Fruit fly (Drosophila melanogaster): Measurements from ENCODE around the gene CG32365.

The CG32365 gene

dm6 chr3L:7862238-7863022, 6.4 kb upstream of the CG32365 start (continued):
- peak; percentile 94; the same call in 2 of the 4 replicates for TF ChIP-seq chinmo (GFP tag; IDR thresholded peaks at IDR 0.05; ENCODE audit: partially characterized antibody)
- peak; percentile 13 for TF ChIP-seq Atf-2 (GFP tag; optimal IDR thresholded peaks at IDR 0.05)
- 0 out of 3 replicates have a peak, but pooled peaks have one; percentile 6 for TF ChIP-seq Mrtf (GFP tag; IDR thresholded peaks at IDR 0.05)
- TF ChIP-seq CG2199 (GFP tag; IDR thresholded peaks at IDR 0.05) = no peak
- no peak for TF ChIP-seq trem (tag; optimal IDR thresholded peaks at IDR 0.05)
- TF ChIP-seq sd (tag; optimal IDR thresholded peaks at IDR 0.05) = no peak
- no peak for TF ChIP-seq crp (GFP tag; optimal IDR thresholded peaks at IDR 0.05)
- TF ChIP-seq Awh (GFP tag; IDR thresholded peaks at IDR 0.05) = no peak
- no peak for TF ChIP-seq H2.0 (GFP tag; IDR thresholded peaks at IDR 0.05)
- no peak for TF ChIP-seq CG14965 (GFP tag; optimal IDR thresholded peaks at IDR 0.05; ENCODE audit: borderline replicate concordance)
- peak; percentile 20 for TF ChIP-seq sug (tag; optimal IDR thresholded peaks at IDR 0.05)
- peak; percentile 3 for TF ChIP-seq nom (GFP tag; optimal IDR thresholded peaks at IDR 0.05)
- TF ChIP-seq Atf6 (GFP tag; IDR thresholded peaks at IDR 0.05) = no peak
- TF ChIP-seq CG3163 (GFP tag; optimal IDR thresholded peaks at IDR 0.05) = no peak
- TF ChIP-seq eve (GFP tag; optimal IDR thresholded peaks at IDR 0.05) = no peak
- no peak for TF ChIP-seq HLH54F (GFP tag; optimal IDR thresholded peaks at IDR 0.05)
- TF ChIP-seq CG6765 (GFP tag; optimal IDR thresholded peaks at IDR 0.05) = no peak
- TF ChIP-seq pum (GFP tag; optimal IDR thresholded peaks at IDR 0.05) = no peak
- peak; percentile 55 for TF ChIP-seq slbo (GFP tag; IDR thresholded peaks at IDR 0.05)
- TF ChIP-seq fru (optimal IDR thresholded peaks at IDR 0.05) = no peak
- no peak for TF ChIP-seq CG12219 (GFP tag; optimal IDR thresholded peaks at IDR 0.05)
- no peak for TF ChIP-seq CG3065 (GFP tag; optimal IDR thresholded peaks at IDR 0.05)
- peak; percentile 53 for TF ChIP-seq Med (GFP tag)
- no peak for TF ChIP-seq CG6175 (GFP tag; IDR thresholded peaks at IDR 0.05)
- no peak for TF ChIP-seq unc-4 (GFP tag; IDR thresholded peaks at IDR 0.05; ENCODE audit: partially characterized antibody)
- peak; percentile 24; the same call in 1 of the 2 replicates for TF ChIP-seq CG10366 (GFP tag; IDR thresholded peaks at IDR 0.05)
- no peak for TF ChIP-seq dmrt11E (tag; optimal IDR thresholded peaks at IDR 0.05)
- no peak for TF ChIP-seq Tbp (GFP tag; optimal IDR thresholded peaks at IDR 0.05)
- TF ChIP-seq cas (GFP tag; IDR thresholded peaks at IDR 0.05) = no peak
- no peak for TF ChIP-seq CG14860 (GFP tag; IDR thresholded peaks at IDR 0.05; ENCODE audit: partially characterized antibody)
- TF ChIP-seq CG17186 (GFP tag; optimal IDR thresholded peaks at IDR 0.05) = no peak
- no peak for TF ChIP-seq pfk (GFP tag; optimal IDR thresholded peaks at IDR 0.05)
- TF ChIP-seq Mad (GFP tag; optimal IDR thresholded peaks at IDR 0.05) = no peak
- no peak for TF ChIP-seq Dbx (GFP tag; IDR thresholded peaks at IDR 0.05)
- TF ChIP-seq ssp (GFP tag; IDR thresholded peaks at IDR 0.05) = 0 out of 2 replicates have a peak, but pooled peaks have one; percentile 20
- 0 out of 2 replicates have a peak, but pooled peaks have one; percentile 35 for TF ChIP-seq tna (GFP tag; IDR thresholded peaks at IDR 0.05; ENCODE audit: partially characterized antibody)
- TF ChIP-seq nmo (GFP tag; optimal IDR thresholded peaks at IDR 0.05) = peak; percentile 49
- TF ChIP-seq CG16863 (GFP tag; optimal IDR thresholded peaks at IDR 0.05) = no peak
- TF ChIP-seq Rx (GFP tag; IDR thresholded peaks at IDR 0.05) = no peak
- TF ChIP-seq Hand (GFP tag; optimal IDR thresholded peaks at IDR 0.05) = no peak
- TF ChIP-seq Dfd (GFP tag; optimal IDR thresholded peaks at IDR 0.05) = no peak
- no peak for TF ChIP-seq caup (GFP tag; optimal IDR thresholded peaks at IDR 0.05; ENCODE audit: severe bottlenecking)
- no peak for TF ChIP-seq vfl (GFP tag; optimal IDR thresholded peaks at IDR 0.05)
- TF ChIP-seq p53 (GFP tag; optimal IDR thresholded peaks at IDR 0.05) = no peak
- TF ChIP-seq oc (tag; optimal IDR thresholded peaks at IDR 0.05) = no peak
- no peak for TF ChIP-seq CTCF (GFP tag; optimal IDR thresholded peaks at IDR 0.05)
- no peak for TF ChIP-seq Dip3 (GFP tag; optimal IDR thresholded peaks at IDR 0.05)
- TF ChIP-seq CG12744 (GFP tag; optimal IDR thresholded peaks at IDR 0.05) = no peak
- peak; percentile 82 for TF ChIP-seq gcm (GFP tag; optimal IDR thresholded peaks at IDR 0.05)
- TF ChIP-seq YL-1 (GFP tag; optimal IDR thresholded peaks at IDR 0.05) = no peak

All from whole organism, embryonic.